Worm (Caenorhabditis elegans) whole organism, midembryonic: ENCODE measurements around the gene C30B5.2.

Source experiments
- T22C8.4 ChIP-seq: fragments of 200-800 bp; sonication (Bioruptor generic); IDR thresholded peaks from 2 replicates; pipeline ENCODE4 v1.3.6; 2022; ENCODE audit warnings: missing genetic modification characterization, missing compliant biosample characterization
- cog-1 ChIP-seq: sonication (generic microtip); optimal IDR thresholded peaks from 2 replicates; lab custom pipeline; 2016; ENCODE audit warnings: missing genetic modification characterization, missing compliant biosample characterization
- flt-1 ChIP-seq: fragments of 200-800 bp; sonication (Bioruptor generic); IDR thresholded peaks from 2 replicates; pipeline ENCODE4 v1.3.6; 2022; ENCODE audit warnings: missing genetic modification characterization, missing compliant biosample characterization
- klf-2 ChIP-seq: fragments of 200-800 bp; sonication (Bioruptor generic); conservative IDR thresholded peaks from 2 replicates; pipeline ENCODE4 v1.3.6; 2022; ENCODE audit warnings: missing genetic modification reagents, missing genetic modification characterization, missing compliant biosample characterization
- med-1 ChIP-seq: sonication (generic microtip); optimal IDR thresholded peaks from 2 replicates; lab custom pipeline; 2017; ENCODE audit warnings: missing genetic modification characterization, mild to moderate bottlenecking, missing compliant biosample characterization, antibody characterized with exemption, missing genetic modification reagents; ENCODE audit not compliant: insufficient read depth
- ref-1 ChIP-seq: fragments of 200-800 bp; sonication (Bioruptor generic); conservative IDR thresholded peaks from 2 replicates; pipeline ENCODE4 v1.3.6; 2022; ENCODE audit warnings: missing genetic modification reagents, missing genetic modification characterization, missing compliant biosample characterization
- tab-1 ChIP-seq: fragments of 200-800 bp; sonication (Bioruptor generic); IDR thresholded peaks from 2 replicates; pipeline ENCODE4 v1.3.6; 2022; ENCODE audit warnings: missing genetic modification characterization, missing compliant biosample characterization
- ztf-23 ChIP-seq: fragments of 200-800 bp; sonication (Bioruptor generic); IDR thresholded peaks from 2 replicates; pipeline ENCODE4 v1.3.6; 2022; ENCODE audit warnings: missing genetic modification reagents, missing genetic modification characterization, missing compliant biosample characterization
- ztf-29 ChIP-seq: fragments of 200-800 bp; sonication (Bioruptor generic); IDR thresholded peaks from 2 replicates; pipeline ENCODE4 v1.3.6; 2022; ENCODE audit warnings: missing genetic modification reagents, missing genetic modification characterization, missing compliant biosample characterization

C30B5.2 gene

ce11 chrII:6191293-6191692 lies 5.7 kb upstream of the C30B5.2 start, which contains the start of gene fkh-8:
fkh-8 (minus strand) TSS chrII:6191393.
- no peak for TF ChIP-seq T22C8.4 (GFP tag; lab: Robert Waterston, UW)
- no peak for TF ChIP-seq ref-1 (GFP tag; lab: Robert Waterston, UW)
- no peak for TF ChIP-seq med-1 (GFP tag; lab: Kevin White, UChicago)

- TF ChIP-seq flt-1 (GFP tag; lab: Robert Waterston, UW) (no peak), tab-1 (GFP tag; lab: Robert Waterston, UW) (no peak), med-1 (GFP tag; lab: Kevin White, UChicago) (no peak), T22C8.4 (GFP tag; lab: Robert Waterston, UW) (no peak), ref-1 (GFP tag; lab: Robert Waterston, UW) (no peak), ztf-23 (GFP tag; lab: Robert Waterston, UW) (no peak), cog-1 (no peak), ztf-29 (GFP tag; lab: Robert Waterston, UW) (no peak), klf-2 (GFP tag; lab: Robert Waterston, UW) (no peak)
Observed at ce11 chrII:6192484-6192883, 4.5 kb upstream of the C30B5.2 start, which contains the start of gene cpb-2. cpb-2 (plus strand) TSS chrII:6192784.

- TF ChIP-seq klf-2 (GFP tag; lab: Robert Waterston, UW) (no peak), flt-1 (GFP tag; lab: Robert Waterston, UW) (no peak), ref-1 (GFP tag; lab: Robert Waterston, UW) (no peak), cog-1 (no peak), ztf-29 (GFP tag; lab: Robert Waterston, UW) (no peak), tab-1 (GFP tag; lab: Robert Waterston, UW) (no peak), med-1 (GFP tag; lab: Kevin White, UChicago) (no peak), ztf-23 (GFP tag; lab: Robert Waterston, UW) (no peak), T22C8.4 (GFP tag; lab: Robert Waterston, UW) (no peak)
Observed at ce11 chrII:6198468-6198867, 1.5 kb downstream of the C30B5.2 start, which contains the start of gene szy-4. szy-4 (plus strand) TSS chrII:6198696.

ce11 chrII:6199010-6199409 lies 2.0 kb downstream of the C30B5.2 start:
- no peak for TF ChIP-seq tab-1 (GFP tag; lab: Robert Waterston, UW)
- TF ChIP-seq ref-1 (GFP tag; lab: Robert Waterston, UW) = no peak
- no peak for TF ChIP-seq med-1 (GFP tag; lab: Kevin White, UChicago)
- no peak for TF ChIP-seq ztf-23 (GFP tag; lab: Robert Waterston, UW)
- TF ChIP-seq cog-1 = no peak
- TF ChIP-seq flt-1 (GFP tag; lab: Robert Waterston, UW) = no peak
- no peak for TF ChIP-seq ztf-29 (GFP tag; lab: Robert Waterston, UW)
- no peak for TF ChIP-seq klf-2 (GFP tag; lab: Robert Waterston, UW)
- TF ChIP-seq T22C8.4 (GFP tag; lab: Robert Waterston, UW) = no peak

- TF ChIP-seq ztf-29 (GFP tag; lab: Robert Waterston, UW) = no peak
- TF ChIP-seq cog-1 = no peak
- no peak for TF ChIP-seq tab-1 (GFP tag; lab: Robert Waterston, UW)
- TF ChIP-seq klf-2 (GFP tag; lab: Robert Waterston, UW) = no peak
- no peak for TF ChIP-seq ztf-23 (GFP tag; lab: Robert Waterston, UW)
- no peak for TF ChIP-seq ref-1 (GFP tag; lab: Robert Waterston, UW)
- TF ChIP-seq flt-1 (GFP tag; lab: Robert Waterston, UW) = no peak
- TF ChIP-seq T22C8.4 (GFP tag; lab: Robert Waterston, UW) = no peak
- no peak for TF ChIP-seq med-1 (GFP tag; lab: Kevin White, UChicago)
Observed at ce11 chrII:6202910-6203309, 5.9 kb downstream of the C30B5.2 start, which contains the start of gene C30B5.17. C30B5.17 (minus strand) TSS chrII:6203010.

ce11 chrII:6207252-6207651 lies 10.3 kb downstream of the C30B5.2 start:
- no peak for TF ChIP-seq ztf-29 (GFP tag; lab: Robert Waterston, UW)
- TF ChIP-seq tab-1 (GFP tag; lab: Robert Waterston, UW) = no peak
- TF ChIP-seq ref-1 (GFP tag; lab: Robert Waterston, UW) = no peak
- TF ChIP-seq cog-1 = no peak
- TF ChIP-seq flt-1 (GFP tag; lab: Robert Waterston, UW) = no peak
- TF ChIP-seq med-1 (GFP tag; lab: Kevin White, UChicago) = no peak
- no peak for TF ChIP-seq T22C8.4 (GFP tag; lab: Robert Waterston, UW)
- no peak for TF ChIP-seq klf-2 (GFP tag; lab: Robert Waterston, UW)
- TF ChIP-seq ztf-23 (GFP tag; lab: Robert Waterston, UW) = no peak

- TF ChIP-seq T22C8.4 (GFP tag; lab: Robert Waterston, UW) = no peak
- no peak for TF ChIP-seq ztf-23 (GFP tag; lab: Robert Waterston, UW)
- no peak for TF ChIP-seq tab-1 (GFP tag; lab: Robert Waterston, UW)
- no peak for TF ChIP-seq cog-1
- TF ChIP-seq med-1 (GFP tag; lab: Kevin White, UChicago) = no peak
- TF ChIP-seq flt-1 (GFP tag; lab: Robert Waterston, UW) = no peak
Observed at ce11 chrII:6208116-6208515, 11.1 kb downstream of the C30B5.2 start, which contains the start of gene daf-37. daf-37 (minus strand) TSS chrII:6208216.

ce11 chrII:6219346-6219745 lies 22.4 kb downstream of the C30B5.2 start, which contains the start of gene mks-2:
mks-2 (minus strand) TSS chrII:6219446.
- TF ChIP-seq med-1 (GFP tag; lab: Kevin White, UChicago) (no peak), T22C8.4 (GFP tag; lab: Robert Waterston, UW) (no peak), ref-1 (GFP tag; lab: Robert Waterston, UW) (no peak), tab-1 (GFP tag; lab: Robert Waterston, UW) (no peak), flt-1 (GFP tag; lab: Robert Waterston, UW) (no peak), cog-1 (no peak), ztf-23 (GFP tag; lab: Robert Waterston, UW) (no peak), ztf-29 (GFP tag; lab: Robert Waterston, UW) (no peak), klf-2 (GFP tag; lab: Robert Waterston, UW) (no peak)

ce11 chrII:6221470-6221869 lies 24.5 kb downstream of the C30B5.2 start:
- TF ChIP-seq cog-1 (no peak), ztf-29 (GFP tag; lab: Robert Waterston, UW) (no peak), T22C8.4 (GFP tag; lab: Robert Waterston, UW) (no peak), med-1 (GFP tag; lab: Kevin White, UChicago) (no peak), flt-1 (GFP tag; lab: Robert Waterston, UW) (no peak), ref-1 (GFP tag; lab: Robert Waterston, UW) (no peak), ztf-23 (GFP tag; lab: Robert Waterston, UW) (no peak), tab-1 (GFP tag; lab: Robert Waterston, UW) (no peak)
